Fruit fly (Drosophila melanogaster) whole organism, embryonic: ENCODE data around the gene CG43345.

ENCODE experiments used
- Atf6 ChIP-seq: fragments of 200-800 bp; sonication (Bioruptor generic); IDR thresholded peaks from 2 replicates; pipeline ENCODE4 v1.3.6; 2022; ENCODE audit warnings: missing biosample characterization, missing genetic modification characterization
- Bgb ChIP-seq: fragments of 200-800 bp; sonication (Bioruptor generic); IDR thresholded peaks from 2 replicates; pipeline ENCODE4 v1.3.6; 2022; ENCODE audit warnings: missing biosample characterization, missing genetic modification characterization; ENCODE audit not compliant: partially characterized antibody
- Blimp-1 ChIP-seq: fragments of 200-800 bp; sonication (Bioruptor generic); optimal IDR thresholded peaks from 3 replicates; lab custom pipeline; 2018; ENCODE audit warnings: missing biosample characterization, missing genetic modification characterization, mild to moderate bottlenecking, moderate library complexity, missing genetic modification reagents
- Bteb2 ChIP-seq: fragments of 200-800 bp; sonication (Bioruptor generic); optimal IDR thresholded peaks from 2 replicates; lab custom pipeline; 2016; ENCODE audit warnings: missing biosample characterization, missing genetic modification characterization
- CG10543 ChIP-seq: fragments of 200-800 bp; sonication (Bioruptor generic); optimal IDR thresholded peaks from 3 replicates; lab custom pipeline; 2017; ENCODE audit warnings: missing biosample characterization, mild to moderate bottlenecking, missing genetic modification characterization, moderate library complexity
- CG10959 ChIP-seq: fragments of 200-800 bp; sonication (Bioruptor generic); IDR thresholded peaks from 2 replicates; pipeline ENCODE4 v1.3.6; 2022; ENCODE audit warnings: missing biosample characterization, missing genetic modification characterization
- CG11247 ChIP-seq: fragments of 200-800 bp; sonication (Bioruptor generic); IDR thresholded peaks from 2 replicates; pipeline ENCODE4 v1.3.6; 2022; ENCODE audit warnings: missing biosample characterization, missing genetic modification characterization
- CG11560 ChIP-seq: fragments of 200-800 bp; sonication (Bioruptor generic); IDR thresholded peaks from 3 replicates; pipeline ENCODE4 v1.3.6; 2022; ENCODE audit warnings: missing biosample characterization, missing genetic modification characterization
- CG11696 ChIP-seq: fragments of 200-800 bp; sonication (Bioruptor generic); IDR thresholded peaks from 2 replicates; pipeline ENCODE4 v1.3.6; 2022; ENCODE audit warnings: missing biosample characterization, missing genetic modification characterization
- CG15073 ChIP-seq: fragments of 200-800 bp; sonication (Bioruptor generic); optimal IDR thresholded peaks from 2 replicates; lab custom pipeline; 2016; ENCODE audit warnings: missing biosample characterization, missing genetic modification characterization
- CG18476 ChIP-seq: fragments of 200-800 bp; sonication (Bioruptor generic); optimal IDR thresholded peaks from 2 replicates; lab custom pipeline; 2016; ENCODE audit warnings: missing biosample characterization, mild to moderate bottlenecking, missing genetic modification characterization
- CG2889 ChIP-seq: fragments of 200-800 bp; sonication (Bioruptor generic); IDR thresholded peaks from 3 replicates; pipeline ENCODE4 v1.3.6; 2022; ENCODE audit warnings: missing biosample characterization, missing genetic modification characterization
- CG33213 ChIP-seq: fragments of 200-800 bp; sonication (Bioruptor generic); optimal IDR thresholded peaks from 3 replicates; lab custom pipeline; 2016; ENCODE audit warnings: missing biosample characterization, missing genetic modification characterization
- CG4328 ChIP-seq: fragments of 200-800 bp; sonication (Bioruptor generic); optimal IDR thresholded peaks from 3 replicates; lab custom pipeline; 2017; ENCODE audit warnings: missing biosample characterization, missing genetic modification reagents, missing genetic modification characterization
- CG7987 ChIP-seq: fragments of 200-800 bp; sonication (Bioruptor generic); optimal IDR thresholded peaks from 2 replicates; lab custom pipeline; 2018; ENCODE audit warnings: missing biosample characterization, mild to moderate bottlenecking, missing genetic modification characterization, moderate library complexity
- CG8765 ChIP-seq: fragments of 200-800 bp; sonication (Bioruptor generic); IDR thresholded peaks from 2 replicates; pipeline ENCODE4 v1.3.6; 2022; ENCODE audit warnings: missing biosample characterization, missing genetic modification characterization
- D19B ChIP-seq: fragments of 200-800 bp; sonication (Bioruptor generic); optimal IDR thresholded peaks from 2 replicates; lab custom pipeline; 2017; ENCODE audit warnings: missing biosample characterization, mild to moderate bottlenecking, missing genetic modification characterization
- Dek ChIP-seq: fragments of 200-800 bp; sonication (Bioruptor generic); optimal IDR thresholded peaks from 3 replicates; lab custom pipeline; 2019; ENCODE audit warnings: missing biosample characterization, mild to moderate bottlenecking, missing genetic modification characterization, moderate library complexity
- Dref ChIP-seq: fragments of 200-800 bp; sonication (Bioruptor generic); IDR thresholded peaks from 2 replicates; pipeline ENCODE4 v1.3.6; 2022; ENCODE audit warnings: missing biosample characterization, missing genetic modification characterization
- Fer1 ChIP-seq: fragments of 200-800 bp; sonication (Bioruptor generic); optimal IDR thresholded peaks from 2 replicates; lab custom pipeline; 2017; ENCODE audit warnings: missing biosample characterization, mild to moderate bottlenecking, missing genetic modification characterization
- HmgZ ChIP-seq: fragments of 200-800 bp; sonication (Bioruptor generic); optimal IDR thresholded peaks from 2 replicates; lab custom pipeline; 2018; ENCODE audit warnings: missing biosample characterization, mild to moderate bottlenecking, missing genetic modification characterization
- NC2α ChIP-seq: fragments of 200-800 bp; sonication (Bioruptor generic); optimal IDR thresholded peaks from 2 replicates; lab custom pipeline; 2016; ENCODE audit warnings: missing biosample characterization, missing genetic modification characterization
- Nf-YC ChIP-seq: fragments of 200-800 bp; optimal IDR thresholded peaks from 3 replicates; lab custom pipeline; 2019; ENCODE audit warnings: missing biosample characterization, mild to moderate bottlenecking, missing genetic modification characterization, moderate library complexity
- Pdp1 ChIP-seq, 2 experiments: fragments of 200-800 bp; sonication (Bioruptor generic); optimal IDR thresholded peaks; 3 replicates each; lab custom pipeline; 2016; ENCODE audit warnings: missing biosample characterization in 2 of 2, missing genetic modification characterization in 2 of 2, mild to moderate bottlenecking in 1 of 2, moderate library complexity in 1 of 2
- Ravus ChIP-seq: fragments of 200-800 bp; sonication (Bioruptor generic); IDR thresholded peaks from 2 replicates; pipeline ENCODE4 v1.3.6; 2022; ENCODE audit warnings: missing biosample characterization, missing genetic modification characterization
- aop ChIP-seq: fragments of 200-800 bp; sonication (Bioruptor generic); IDR thresholded peaks from 2 replicates; pipeline ENCODE4 v1.3.6; 2022; ENCODE audit warnings: missing biosample characterization, missing genetic modification characterization
- ato ChIP-seq: fragments of 200-800 bp; sonication (Bioruptor generic); IDR thresholded peaks from 2 replicates; pipeline ENCODE4 v1.3.6; 2022; ENCODE audit warnings: missing biosample characterization, missing genetic modification characterization; ENCODE audit not compliant: partially characterized antibody
- bab2 ChIP-seq: fragments of 200-800 bp; sonication (Bioruptor generic); optimal IDR thresholded peaks from 2 replicates; lab custom pipeline; 2016; ENCODE audit warnings: missing biosample characterization, missing genetic modification characterization
- cad ChIP-seq: fragments of >200 bp; optimal IDR thresholded peaks from 2 replicates; lab custom pipeline; 2017; ENCODE audit warnings: missing biosample characterization, missing genetic modification characterization
- chif ChIP-seq, 2 experiments: fragments of 200-800 bp; sonication (Bioruptor generic); optimal IDR thresholded peaks; 3 replicates each; lab custom pipeline; 2016; ENCODE audit warnings: missing biosample characterization in 2 of 2, missing genetic modification characterization in 2 of 2
- chn ChIP-seq: fragments of 200-800 bp; sonication (Bioruptor generic); optimal IDR thresholded peaks from 2 replicates; lab custom pipeline; 2016; ENCODE audit warnings: missing biosample characterization, missing genetic modification characterization
- fd102C ChIP-seq: fragments of 200-800 bp; sonication (Bioruptor generic); optimal IDR thresholded peaks from 2 replicates; lab custom pipeline; 2018; ENCODE audit warnings: missing biosample characterization, mild to moderate bottlenecking, missing genetic modification characterization, moderate library complexity
- ftz-f1 ChIP-seq: fragments of 200-800 bp; sonication (Bioruptor generic); optimal IDR thresholded peaks from 2 replicates; lab custom pipeline; 2016; ENCODE audit warnings: missing biosample characterization, missing genetic modification characterization
- grau ChIP-seq: fragments of 200-800 bp; optimal IDR thresholded peaks from 3 replicates; lab custom pipeline; 2019; ENCODE audit warnings: missing biosample characterization, mild to moderate bottlenecking, missing genetic modification characterization, moderate library complexity
- ham ChIP-seq: fragments of 200-800 bp; sonication (Bioruptor generic); IDR thresholded peaks from 2 replicates; pipeline ENCODE4 v1.3.6; 2022; ENCODE audit warnings: missing biosample characterization, missing genetic modification characterization
- hbn ChIP-seq: fragments of 200-800 bp; sonication (Bioruptor generic); IDR thresholded peaks from 2 replicates; pipeline ENCODE4 v1.3.6; 2022; ENCODE audit warnings: missing biosample characterization, missing genetic modification characterization; ENCODE audit not compliant: partially characterized antibody
- kay ChIP-seq: fragments of 200-800 bp; sonication (Bioruptor generic); optimal IDR thresholded peaks from 2 replicates; lab custom pipeline; 2016; ENCODE audit warnings: missing biosample characterization, missing genetic modification characterization
- lov ChIP-seq, 2 experiments: fragments of 200-800 bp in 1 of 2; fragments of >200 bp in 1 of 2; sonication (Bioruptor generic) in 1 of 2; IDR thresholded peaks in 1 of 2; optimal IDR thresholded peaks in 1 of 2; 2 replicates in 1 of 2; 3 replicates in 1 of 2; pipeline versions ENCODE4 v1.3.6 to Lab custom; 2017 to 2022; ENCODE audit warnings: missing biosample characterization in 1 of 2, missing genetic modification characterization in 1 of 2
- nau ChIP-seq: fragments of 200-800 bp; sonication (Bioruptor generic); optimal IDR thresholded peaks from 3 replicates; lab custom pipeline; 2017; ENCODE audit warnings: missing biosample characterization, mild to moderate bottlenecking, missing genetic modification characterization, missing genetic modification reagents
- oc ChIP-seq: fragments of 200-800 bp; sonication (Bioruptor generic); optimal IDR thresholded peaks from 2 replicates; lab custom pipeline; 2018; ENCODE audit warnings: missing biosample characterization, mild to moderate bottlenecking, missing genetic modification characterization, moderate library complexity
- odd ChIP-seq: fragments of 200-800 bp; sonication (Bioruptor generic); optimal IDR thresholded peaks from 2 replicates; lab custom pipeline; 2017; ENCODE audit warnings: missing biosample characterization, mild to moderate bottlenecking, missing genetic modification characterization
- pho ChIP-seq: fragments of 200-800 bp; sonication (Bioruptor generic); optimal IDR thresholded peaks from 2 replicates; lab custom pipeline; 2016; ENCODE audit warnings: missing biosample characterization, missing genetic modification characterization
- pum ChIP-seq: fragments of 200-800 bp; sonication (Bioruptor generic); optimal IDR thresholded peaks from 2 replicates; lab custom pipeline; 2016; ENCODE audit warnings: missing biosample characterization, missing genetic modification characterization
- row ChIP-seq: fragments of 200-800 bp; sonication (Bioruptor generic); IDR thresholded peaks from 3 replicates; pipeline ENCODE4 v1.3.6; 2022; ENCODE audit warnings: missing biosample characterization, missing genetic modification characterization
- run ChIP-seq: fragments of 200-800 bp; sonication (Bioruptor generic); optimal IDR thresholded peaks from 3 replicates; lab custom pipeline; 2018; ENCODE audit warnings: missing biosample characterization, mild to moderate bottlenecking, missing genetic modification characterization
- slbo ChIP-seq: fragments of 200-800 bp; sonication (Bioruptor generic); IDR thresholded peaks from 2 replicates; pipeline ENCODE4 v1.3.6; 2022; ENCODE audit warnings: missing biosample characterization, missing genetic modification characterization
- tap ChIP-seq: fragments of 200-800 bp; optimal IDR thresholded peaks from 3 replicates; lab custom pipeline; 2019; ENCODE audit warnings: missing biosample characterization, mild to moderate bottlenecking, missing genetic modification characterization, moderate library complexity
- tgo ChIP-seq: fragments of 200-800 bp; sonication (Bioruptor generic); IDR thresholded peaks from 3 replicates; pipeline ENCODE4 v1.3.6; 2022; ENCODE audit warnings: missing biosample characterization, missing genetic modification characterization
- trh ChIP-seq: fragments of 200-800 bp; sonication (Bioruptor generic); optimal IDR thresholded peaks from 2 replicates; lab custom pipeline; 2016; ENCODE audit warnings: missing biosample characterization, missing genetic modification characterization
- wdn ChIP-seq: fragments of 200-800 bp; sonication (Bioruptor generic); IDR thresholded peaks from 2 replicates; pipeline ENCODE4 v1.3.6; 2022; ENCODE audit warnings: missing biosample characterization, missing genetic modification characterization

CG43345 gene

DNA sequence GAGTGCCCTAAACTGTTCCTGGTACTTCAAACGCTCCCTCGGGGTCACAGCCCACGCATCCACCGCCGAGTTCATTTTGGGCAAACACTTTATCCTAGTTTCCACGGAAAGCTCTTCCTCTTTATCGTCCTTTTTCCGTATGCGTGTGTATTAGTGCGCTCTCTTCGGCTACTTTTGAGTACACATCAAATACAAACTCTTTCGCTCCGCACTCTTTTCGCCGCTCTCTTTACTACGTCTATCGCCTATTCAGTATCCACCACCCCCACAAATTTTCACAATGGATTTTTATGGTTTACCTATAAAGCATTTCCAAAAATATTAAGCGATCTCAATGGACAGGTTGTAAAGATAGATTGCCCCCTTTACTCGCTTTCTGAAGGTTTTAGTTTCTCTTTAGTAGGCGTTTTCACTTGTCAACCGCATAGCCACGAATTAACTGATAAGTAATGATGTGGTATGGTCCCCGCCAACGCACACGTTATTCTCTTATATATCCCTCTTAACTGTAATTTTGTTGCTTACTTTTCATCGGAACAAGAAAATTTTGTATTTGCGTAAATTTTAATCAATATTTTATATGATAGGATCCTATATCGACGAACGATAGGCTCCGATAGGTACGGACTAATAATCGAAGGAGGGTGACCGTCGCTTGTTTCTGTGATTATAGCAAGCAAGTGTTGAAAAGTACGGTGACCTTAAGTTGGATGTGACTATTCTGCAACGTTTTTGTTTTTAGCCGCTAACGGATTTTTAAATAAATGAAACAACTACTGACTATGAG lies 26.5 kb downstream of the CG43345 start, which contains the start of gene Dap160:
Gene Dap160, minus strand, starts transcription at position 634 of the 787 bp plus-strand sequence.
- TF ChIP-seq chn (GFP tag; lab: Kevin White, UChicago) (no peak), CG7987 (GFP tag; lab: Kevin White, UChicago) (no peak), Blimp-1 (GFP tag; lab: Kevin White, UChicago) (no peak), CG8765 (GFP tag; lab: Robert Waterston, UW) (no peak), CG11696 (GFP tag; lab: Robert Waterston, UW) (no peak), Dref (GFP tag; lab: Robert Waterston, UW) (peak; percentile 82), odd (GFP tag; lab: Kevin White, UChicago) (no peak), D19B (GFP tag; lab: Kevin White, UChicago) (no peak), nau (GFP tag; lab: Kevin White, UChicago) (no peak), CG10543 (GFP tag; lab: Kevin White, UChicago) (no peak), Dek (tag; lab: Kevin White, UChicago) (no peak), tap (no peak), bab2 (GFP tag; lab: Kevin White, UChicago) (no peak), CG11560 (no peak), CG2889 (GFP tag; lab: Robert Waterston, UW) (no peak), kay (GFP tag; lab: Kevin White, UChicago) (no peak), Ravus (GFP tag; lab: Robert Waterston, UW) (no peak), oc (tag; lab: Kevin White, UChicago) (no peak), CG10959 (GFP tag; lab: Robert Waterston, UW) (no peak), grau (tag; lab: Kevin White, UChicago) (no peak), tgo (GFP tag; lab: Robert Waterston, UW) (no peak), CG11247 (GFP tag; lab: Robert Waterston, UW) (no peak), Pdp1 (GFP tag; optimal IDR thresholded peaks at IDR 0.05; lab: Kevin White, UChicago) (peak in 1 of 2 experiments; percentile 27), CG4328 (GFP tag; lab: Kevin White, UChicago) (no peak), Nf-YC (tag; lab: Kevin White, UChicago) (no peak), hbn (GFP tag; lab: Robert Waterston, UW) (peak; percentile 67), pum (GFP tag; lab: Kevin White, UChicago) (no peak), row (GFP tag; lab: Robert Waterston, UW) (peak; percentile 67), cad (GFP tag; lab: Kevin White, UChicago) (no peak), Fer1 (GFP tag; lab: Kevin White, UChicago) (peak; percentile 41), ato (GFP tag; lab: Robert Waterston, UW) (peak; percentile 49; the same call in 1 of the 2 replicates), CG33213 (no peak), Bgb (peak; percentile 78), aop (GFP tag; lab: Robert Waterston, UW) (no peak), CG18476 (no peak), chif (GFP tag; optimal IDR thresholded peaks at IDR 0.05; lab: Kevin White, UChicago) (no peak), ftz-f1 (GFP tag; lab: Kevin White, UChicago) (no peak), NC2α (no peak), slbo (GFP tag; lab: Robert Waterston, UW) (no peak; the same call in 1 of the 2 replicates), wdn (GFP tag; lab: Robert Waterston, UW) (no peak), ham (GFP tag; lab: Robert Waterston, UW) (no peak), CG15073 (GFP tag; lab: Kevin White, UChicago) (no peak), trh (GFP tag; lab: Kevin White, UChicago) (no peak), fd102C (GFP tag; lab: Kevin White, UChicago) (no peak), HmgZ (tag; lab: Kevin White, UChicago) (peak; percentile 34), lov (optimal IDR thresholded peaks at IDR 0.05; lab: Kevin White, UChicago) (no peak), lov (GFP tag; IDR thresholded peaks at IDR 0.05; lab: Robert Waterston, UW) (no peak), Atf6 (GFP tag; lab: Robert Waterston, UW) (no peak), Bteb2 (GFP tag; lab: Kevin White, UChicago) (no peak), pho (no peak), run (no peak)
